Worm (Caenorhabditis elegans): ENCODE data around the gene F31B9.4.

DNA sequence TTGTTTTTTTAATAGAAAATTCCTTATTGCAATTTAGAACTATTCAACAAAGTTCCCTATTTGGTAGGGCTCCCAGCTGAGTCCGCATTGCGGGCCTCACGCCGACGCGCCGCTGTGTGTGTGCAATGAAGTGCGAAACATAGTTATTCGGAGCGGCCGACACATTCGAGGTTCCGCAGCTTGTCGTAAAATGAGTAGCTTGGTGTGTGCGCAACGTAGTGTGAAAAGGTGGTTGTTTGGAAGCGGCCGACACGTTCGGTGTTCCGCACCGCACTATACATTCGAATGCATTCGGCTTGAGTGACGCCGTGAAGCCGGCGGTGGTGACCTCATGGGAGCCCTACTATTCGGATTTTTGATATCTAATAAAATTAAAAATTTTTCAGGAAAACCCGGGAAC, 36.7 kb upstream of the F31B9.4 start:
- TF ChIP-seq rec-8 (tag; optimal IDR thresholded peaks at IDR 0.05) = no peak
- TF ChIP-seq ZK185.1 (tag; optimal IDR thresholded peaks at IDR 0.05; ENCODE audit: poor library complexity, severe bottlenecking) = no peak
- TF ChIP-seq unc-62 (GFP tag; optimal IDR thresholded peaks at IDR 0.05) = no peak
- no peak for TF ChIP-seq K11D2.4 (GFP tag; IDR thresholded peaks at IDR 0.05)
